Worm (Caenorhabditis elegans): ENCODE measurements around the gene vha-6.

DNA sequence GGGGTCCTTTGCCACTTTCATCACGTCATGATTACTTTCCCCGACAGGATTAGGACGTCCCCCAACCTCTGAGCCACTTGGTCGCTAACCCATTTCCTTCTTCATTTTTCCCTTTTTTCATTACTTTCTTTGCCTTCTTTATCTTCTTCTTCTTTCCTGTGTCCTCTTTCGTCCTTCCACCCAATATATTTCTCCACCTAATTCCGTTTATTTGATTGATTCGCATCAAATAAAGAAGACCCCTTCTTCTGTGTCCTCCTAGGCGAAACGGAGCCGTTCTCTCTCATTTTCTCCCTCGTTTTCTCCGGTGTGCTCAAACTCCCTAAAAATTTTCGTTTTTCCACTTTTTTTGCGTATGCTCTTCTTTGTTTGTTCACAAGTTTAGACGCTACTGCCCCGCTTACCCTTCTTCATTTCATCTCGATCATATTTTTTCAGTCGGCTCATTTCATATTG, 28.5 kb downstream of the vha-6 start, which contains the start of gene C05D12.7:
- TF ChIP-seq lin-35 (GFP tag; optimal IDR thresholded peaks at IDR 0.05) (no peak), lin-39 (tag; optimal IDR thresholded peaks at IDR 0.05) (no peak), fkh-10 (GFP tag; optimal IDR thresholded peaks at IDR 0.05) (no peak), ama-1 (optimal IDR thresholded peaks at IDR 0.05) (no peak), skn-1 (tag; optimal IDR thresholded peaks at IDR 0.05) (no peak), nhr-19 (GFP tag; conservative IDR thresholded peaks at IDR 0.05) (no peak), nhr-11 (tag; optimal IDR thresholded peaks at IDR 0.05) (no peak), nhr-76 (tag; optimal IDR thresholded peaks at IDR 0.05) (no peak), nhr-28 (tag; optimal IDR thresholded peaks at IDR 0.05) (no peak), elt-2 (tag; optimal IDR thresholded peaks at IDR 0.05) (no peak)
